Worm (Caenorhabditis elegans) whole organism, L3 larva: Measurements from ENCODE around the gene C17G1.14.

Experiments
- ama-1 ChIP-seq: fragments of 150-350 bp; optimal IDR thresholded peaks from 2 replicates; lab custom pipeline; 2018
- ceh-28 ChIP-seq: fragments of 150-350 bp; optimal IDR thresholded peaks from 2 replicates; lab custom pipeline; 2014; ENCODE audit warnings: missing biosample characterization, missing genetic modification reagents, missing genetic modification characterization
- ceh-82 ChIP-seq: fragments of 150-350 bp; optimal IDR thresholded peaks from 2 replicates; lab custom pipeline; 2014; ENCODE audit warnings: missing biosample characterization, missing genetic modification characterization
- ceh-9 ChIP-seq: sonication (generic microtip); optimal IDR thresholded peaks from 2 replicates; lab custom pipeline; 2018; ENCODE audit warnings: missing biosample characterization, missing genetic modification characterization
- daf-12 ChIP-seq: fragments of 150-350 bp; optimal IDR thresholded peaks from 2 replicates; lab custom pipeline; 2014; ENCODE audit warnings: missing biosample characterization, missing genetic modification reagents, missing genetic modification characterization
- egl-27 ChIP-seq: sonication (generic microtip); optimal IDR thresholded peaks from 4 replicates; lab custom pipeline; 2017; ENCODE audit warnings: missing biosample characterization, missing genetic modification reagents, missing genetic modification characterization
- egl-5 ChIP-seq: fragments of 150-350 bp; optimal IDR thresholded peaks from 2 replicates; lab custom pipeline; 2017; ENCODE audit warnings: missing biosample characterization, missing genetic modification reagents, missing genetic modification characterization, inconsistent platforms
- elt-2 ChIP-seq: sonication (generic microtip); optimal IDR thresholded peaks from 2 replicates; lab custom pipeline; 2016; ENCODE audit warnings: missing genetic modification reagents, mild to moderate bottlenecking, missing genetic modification characterization, missing compliant biosample characterization
- eor-1 ChIP-seq, 2 experiments: fragments of 150-350 bp; optimal IDR thresholded peaks; 2 replicates each; lab custom pipeline; 2014 to 2018; ENCODE audit warnings: missing biosample characterization in 2 of 2, missing genetic modification characterization in 2 of 2
- fkh-10 ChIP-seq: sonication (generic microtip); optimal IDR thresholded peaks from 2 replicates; lab custom pipeline; 2017; ENCODE audit warnings: missing biosample characterization, missing genetic modification reagents, missing genetic modification characterization
- fkh-2 ChIP-seq: fragments of 150-350 bp; optimal IDR thresholded peaks from 2 replicates; lab custom pipeline; 2014; ENCODE audit warnings: missing biosample characterization, missing genetic modification reagents, missing genetic modification characterization
- fos-1 ChIP-seq: fragments of 150-350 bp; optimal IDR thresholded peaks from 2 replicates; lab custom pipeline; 2014; ENCODE audit warnings: missing biosample characterization, missing genetic modification characterization
- hmg-11 ChIP-seq: sonication (generic microtip); optimal IDR thresholded peaks from 2 replicates; lab custom pipeline; 2016; ENCODE audit warnings: missing genetic modification characterization, missing compliant biosample characterization
- jun-1 ChIP-seq: fragments of 150-350 bp; optimal IDR thresholded peaks from 2 replicates; lab custom pipeline; 2014; ENCODE audit warnings: missing biosample characterization, missing genetic modification reagents, missing genetic modification characterization
- lin-15B ChIP-seq: fragments of 150-350 bp; optimal IDR thresholded peaks from 2 replicates; lab custom pipeline; 2014; ENCODE audit warnings: missing biosample characterization, missing genetic modification characterization
- lin-39 ChIP-seq: fragments of 150-350 bp; optimal IDR thresholded peaks from 2 replicates; lab custom pipeline; 2018; ENCODE audit warnings: missing biosample characterization, missing genetic modification reagents, missing genetic modification characterization
- nhr-11 ChIP-seq: fragments of 150-350 bp; optimal IDR thresholded peaks from 2 replicates; lab custom pipeline; 2014; ENCODE audit warnings: missing biosample characterization, missing genetic modification characterization
- nhr-23 ChIP-seq: fragments of 150-350 bp; optimal IDR thresholded peaks from 2 replicates; lab custom pipeline; 2014; ENCODE audit warnings: missing biosample characterization, missing genetic modification reagents, missing genetic modification characterization
- nhr-237 ChIP-seq: fragments of 150-350 bp; optimal IDR thresholded peaks from 2 replicates; lab custom pipeline; 2014; ENCODE audit warnings: missing biosample characterization, missing genetic modification characterization
- nhr-25 ChIP-seq: sonication (generic microtip); optimal IDR thresholded peaks from 2 replicates; lab custom pipeline; 2017; ENCODE audit warnings: missing biosample characterization, missing genetic modification characterization
- nhr-28 ChIP-seq: fragments of 150-350 bp; optimal IDR thresholded peaks from 2 replicates; lab custom pipeline; 2014; ENCODE audit warnings: missing biosample characterization, missing genetic modification characterization
- nhr-43 ChIP-seq: sonication (generic microtip); optimal IDR thresholded peaks from 2 replicates; lab custom pipeline; 2016; ENCODE audit warnings: mild to moderate bottlenecking, missing genetic modification characterization, missing compliant biosample characterization; ENCODE audit not compliant: poor library complexity, severe bottlenecking
- nhr-76 ChIP-seq: fragments of 150-350 bp; sonication (generic microtip); optimal IDR thresholded peaks from 5 replicates; lab custom pipeline; 2014; ENCODE audit warnings: missing biosample characterization, missing genetic modification characterization
- pha-4 ChIP-seq: fragments of 150-350 bp; optimal IDR thresholded peaks from 2 replicates; lab custom pipeline; 2014; ENCODE audit warnings: missing biosample characterization, missing genetic modification reagents, missing genetic modification characterization
- pqm-1 ChIP-seq: fragments of 150-350 bp; optimal IDR thresholded peaks from 2 replicates; lab custom pipeline; 2017; ENCODE audit warnings: missing biosample characterization, missing genetic modification characterization, inconsistent platforms
- sea-2 ChIP-seq: fragments of 150-350 bp; sonication (generic microtip); optimal IDR thresholded peaks from 4 replicates; lab custom pipeline; 2014; ENCODE audit warnings: missing biosample characterization, missing genetic modification reagents, missing genetic modification characterization
- snpc-4 ChIP-seq: fragments of 150-350 bp; optimal IDR thresholded peaks from 2 replicates; lab custom pipeline; 2014; ENCODE audit warnings: missing biosample characterization, missing genetic modification characterization
- unc-62 ChIP-seq: fragments of 150-350 bp; sonication (generic microtip); optimal IDR thresholded peaks from 4 replicates; lab custom pipeline; 2014; ENCODE audit warnings: missing biosample characterization, missing genetic modification reagents, missing genetic modification characterization
- zag-1 ChIP-seq: fragments of 150-350 bp; optimal IDR thresholded peaks from 2 replicates; lab custom pipeline; 2014; ENCODE audit warnings: missing biosample characterization, missing genetic modification characterization
- ztf-11 ChIP-seq: fragments of 150-350 bp; optimal IDR thresholded peaks from 2 replicates; lab custom pipeline; 2014; ENCODE audit warnings: missing biosample characterization, missing genetic modification characterization

The C17G1.14 gene

ce11 chrX:9932226-9932773, 6.3 kb upstream of the C17G1.14 start, which contains the start of gene tsp-21 (continued):
- TF ChIP-seq pha-4 (tag; lab: Kevin White, UChicago): peak; percentile 94
- TF ChIP-seq ceh-9: no peak
- TF ChIP-seq fkh-10 (GFP tag; lab: Kevin White, UChicago): no peak
- peak; percentile 61 for TF ChIP-seq snpc-4 (tag; lab: Kevin White, UChicago)
- peak; percentile 33 for TF ChIP-seq sea-2
- TF ChIP-seq pqm-1 (tag; lab: Kevin White, UChicago): peak; percentile 85
- TF ChIP-seq unc-62 (GFP tag; lab: Kevin White, UChicago): peak; percentile 24
- peak; percentile 50 for TF ChIP-seq ama-1 (lab: Kevin White, UChicago)
- TF ChIP-seq elt-2: peak; percentile 80
- TF ChIP-seq egl-27 (tag; lab: Kevin White, UChicago): peak; percentile 84
- peak; percentile 39 for TF ChIP-seq egl-5 (tag; lab: Kevin White, UChicago)

ce11 chrX:9933291-9934008, 5.2 kb upstream of the C17G1.14 start:
- TF ChIP-seq ama-1 (lab: Kevin White, UChicago) (peak; percentile 33), lin-15B (no peak)
- TF ChIP-seq, all 47 proteins: peak for 1

- TF ChIP-seq pqm-1 (tag; lab: Kevin White, UChicago) (peak; percentile 52), ceh-28 (no peak), pha-4 (tag; lab: Kevin White, UChicago) (peak; percentile 23), elt-2 (peak; percentile 67)
These were observed 4.6 kb upstream of the C17G1.14 start for ce11 chrX:9934009-9934323.

- TF ChIP-seq nhr-28 (tag; lab: Kevin White, UChicago): no peak
- peak; percentile 45 for TF ChIP-seq egl-5 (tag; lab: Kevin White, UChicago)
- no peak for TF ChIP-seq ceh-28
- TF ChIP-seq nhr-76 (tag; lab: Kevin White, UChicago): no peak
- peak; percentile 73 for TF ChIP-seq nhr-25 (tag; lab: Kevin White, UChicago)
- peak; percentile 34 for TF ChIP-seq nhr-23 (tag; lab: Kevin White, UChicago)
- TF ChIP-seq nhr-43 (tag; lab: Kevin White, UChicago): peak; percentile 20
These were observed 522 bp upstream of the C17G1.14 start for ce11 chrX:9938091-9938490.

ce11 chrX:9940524-9940923, 1.9 kb downstream of the C17G1.14 start:
- TF ChIP-seq pha-4 (tag; lab: Kevin White, UChicago) (peak; percentile 74), jun-1 (tag; lab: Kevin White, UChicago) (no peak)
- TF ChIP-seq, all 47 proteins: peak for 1

ce11 chrX:9941379-9941778, 2.8 kb downstream of the C17G1.14 start:
- TF ChIP-seq hmg-11 (peak; percentile 13), nhr-25 (tag; lab: Kevin White, UChicago) (peak; percentile 31), fos-1 (no peak)

ce11 chrX:9948528-9948927, 9.9 kb downstream of the C17G1.14 start:
- TF ChIP-seq ceh-82 (tag; lab: Kevin White, UChicago) (no peak), egl-5 (tag; lab: Kevin White, UChicago) (no peak), nhr-28 (tag; lab: Kevin White, UChicago) (no peak), nhr-237 (tag; lab: Kevin White, UChicago) (no peak), zag-1 (tag; lab: Kevin White, UChicago) (no peak), nhr-25 (tag; lab: Kevin White, UChicago) (no peak), hmg-11 (no peak), egl-27 (tag; lab: Kevin White, UChicago) (no peak), lin-39 (tag; lab: Kevin White, UChicago) (no peak), daf-12 (tag; lab: Kevin White, UChicago) (no peak), sea-2 (no peak), unc-62 (GFP tag; lab: Kevin White, UChicago) (no peak), nhr-11 (tag; lab: Kevin White, UChicago) (no peak), fkh-2 (tag; lab: Kevin White, UChicago) (no peak), eor-1 (tag; optimal IDR thresholded peaks at IDR 0.05; lab: Kevin White, UChicago) (no peak), ceh-9 (no peak), ztf-11 (tag; lab: Kevin White, UChicago) (no peak)
